Worm (Caenorhabditis elegans): ENCODE data around the gene bud-13.

The bud-13 gene

ce11 chrIII:8937571-8937970, 30.0 kb downstream of the bud-13 start (continued):
- no peak for TF ChIP-seq nhr-102 (tag; optimal IDR thresholded peaks at IDR 0.05)
- no peak for TF ChIP-seq fos-1 (tag; optimal IDR thresholded peaks at IDR 0.05)
- peak; percentile 56 for TF ChIP-seq unc-130 (GFP tag; optimal IDR thresholded peaks at IDR 0.05)
- peak; percentile 81 for TF ChIP-seq zfp-3 (GFP tag; conservative IDR thresholded peaks at IDR 0.05)
- TF ChIP-seq Y48G9A.11 (GFP tag; IDR thresholded peaks at IDR 0.05): peak; percentile 53; the same call in 1 of the 2 replicates
- TF ChIP-seq mep-1 (tag; optimal IDR thresholded peaks at IDR 0.05): peak; percentile 76
- peak; percentile 61 for TF ChIP-seq lir-3 (tag; optimal IDR thresholded peaks at IDR 0.05)
- peak; percentile 93 for TF ChIP-seq hmg-1.1 (GFP tag; IDR thresholded peaks at IDR 0.05)
- peak in 1 of 2 experiments; percentile 70 for TF ChIP-seq mdl-1 (tag; optimal IDR thresholded peaks at IDR 0.05)
- no peak for TF ChIP-seq lin-1 (GFP tag; IDR thresholded peaks at IDR 0.05)
- no peak for TF ChIP-seq ztf-11 (tag; optimal IDR thresholded peaks at IDR 0.05)
- TF ChIP-seq sdz-12 (GFP tag; optimal IDR thresholded peaks at IDR 0.05): peak; percentile 44
- TF ChIP-seq cey-2 (tag; optimal IDR thresholded peaks at IDR 0.05; ENCODE audit: borderline replicate concordance, insufficient read depth): no peak
- TF ChIP-seq F10B5.3 (tag; optimal IDR thresholded peaks at IDR 0.05): peak; percentile 7
- TF ChIP-seq hlh-30 (tag; optimal IDR thresholded peaks at IDR 0.05; ENCODE audit: insufficient read depth): peak; percentile 63
- peak; percentile 78 for TF ChIP-seq daf-19 (GFP tag; conservative IDR thresholded peaks at IDR 0.05)
- no peak for TF ChIP-seq pqm-1 (tag; optimal IDR thresholded peaks at IDR 0.05)
- peak; percentile 54 for TF ChIP-seq nhr-25 (tag; optimal IDR thresholded peaks at IDR 0.05; ENCODE audit: borderline replicate concordance, insufficient read depth)
- TF ChIP-seq vab-7 (GFP tag; IDR thresholded peaks at IDR 0.05): peak; percentile 88
- TF ChIP-seq php-3 (GFP tag; IDR thresholded peaks at IDR 0.05): no peak; the same call in 1 of the 2 replicates
- peak; percentile 61 for TF ChIP-seq mdt-29 (GFP tag; IDR thresholded peaks at IDR 0.05)
- peak; percentile 65; the same call in 1 of the 2 replicates for TF ChIP-seq madf-9 (GFP tag; conservative IDR thresholded peaks at IDR 0.05)
- TF ChIP-seq zag-1 (tag; optimal IDR thresholded peaks at IDR 0.05): no peak
- no peak for TF ChIP-seq nhr-76 (tag; optimal IDR thresholded peaks at IDR 0.05)
- TF ChIP-seq lin-15B (tag; optimal IDR thresholded peaks at IDR 0.05): no peak
- no peak for TF ChIP-seq zfp-2 (tag; optimal IDR thresholded peaks at IDR 0.05)
- TF ChIP-seq ztf-7 (tag; optimal IDR thresholded peaks at IDR 0.05): peak; percentile 46
- TF ChIP-seq nhr-77 (tag; optimal IDR thresholded peaks at IDR 0.05): peak; percentile 58
- TF ChIP-seq F37D6.2 (tag; optimal IDR thresholded peaks at IDR 0.05): peak; percentile 50
- TF ChIP-seq daf-8 (GFP tag; IDR thresholded peaks at IDR 0.05): no peak
- no peak for TF ChIP-seq lin-39 (tag; optimal IDR thresholded peaks at IDR 0.05)
- peak; percentile 82 for TF ChIP-seq pha-4 (GFP tag; IDR thresholded peaks at IDR 0.05)
- TF ChIP-seq pha-4 (tag; optimal IDR thresholded peaks at IDR 0.05): no peak
- TF ChIP-seq dmd-8 (GFP tag; IDR thresholded peaks at IDR 0.05): peak; percentile 78; the same call in 1 of the 2 replicates
- TF ChIP-seq spr-1 (tag; optimal IDR thresholded peaks at IDR 0.05): peak; percentile 73
- no peak; the same call in 1 of the 2 replicates for TF ChIP-seq egl-43 (GFP tag; IDR thresholded peaks at IDR 0.05)
- no peak for TF ChIP-seq nhr-48 (tag; optimal IDR thresholded peaks at IDR 0.05)
- no peak for TF ChIP-seq saeg-2 (GFP tag; IDR thresholded peaks at IDR 0.05)
- peak; percentile 45 for TF ChIP-seq nhr-111 (GFP tag; optimal IDR thresholded peaks at IDR 0.05)
- TF ChIP-seq skn-1 (tag; optimal IDR thresholded peaks at IDR 0.05): no peak
- no peak; the same call in 1 of the 2 replicates for TF ChIP-seq ceh-20 (GFP tag; IDR thresholded peaks at IDR 0.05)
- TF ChIP-seq madf-5 (GFP tag; IDR thresholded peaks at IDR 0.05): peak; percentile 63 to 75; a peak in 2 of 4 replicates
- no peak for TF ChIP-seq nhr-237 (tag; optimal IDR thresholded peaks at IDR 0.05)
- TF ChIP-seq snpc-1.2 (GFP tag; IDR thresholded peaks at IDR 0.05): no peak
- TF ChIP-seq F44E2.7 (GFP tag; IDR thresholded peaks at IDR 0.05): no peak
- peak; percentile 77 for TF ChIP-seq Y5F2A.4 (GFP tag; optimal IDR thresholded peaks at IDR 0.05)
- TF ChIP-seq lin-13 (GFP tag; optimal IDR thresholded peaks at IDR 0.05): peak; percentile 73
- TF ChIP-seq ceh-82 (tag; optimal IDR thresholded peaks at IDR 0.05): no peak
- peak; percentile 78 to 89 for TF ChIP-seq daf-16 (GFP tag; optimal IDR thresholded peaks at IDR 0.05)
- no peak for TF ChIP-seq daf-16 (tag; optimal IDR thresholded peaks at IDR 0.05)
- TF ChIP-seq tra-1 (GFP tag; IDR thresholded peaks at IDR 0.05): peak; percentile 71
- TF ChIP-seq T26A8.4 (GFP tag; IDR thresholded peaks at IDR 0.05): no peak

All from whole organism, L4 larva.